Worm (Caenorhabditis elegans) whole organism, young adult: ENCODE results near the gene fbxa-151.

Experiments
- F22D6.2 ChIP-seq: sonication (generic microtip); optimal IDR thresholded peaks from 2 replicates; lab custom pipeline; 2016; ENCODE audit warnings: mild to moderate bottlenecking, missing genetic modification characterization, missing compliant biosample characterization
- Y56A3A.18 ChIP-seq: fragments of 200-800 bp; sonication (Bioruptor generic); IDR thresholded peaks from 2 replicates; pipeline ENCODE4 v1.3.6; 2022; ENCODE audit warnings: missing genetic modification reagents, missing genetic modification characterization, missing compliant biosample characterization
- ama-1 ChIP-seq, 3 experiments: fragments of 150-350 bp in 1 of 3; sonication (generic microtip) in 2 of 3; optimal IDR thresholded peaks; 2 replicates each; lab custom pipeline; 2014 to 2018; ENCODE audit warnings: missing biosample characterization in 2 of 3, missing genetic modification characterization in 2 of 3, missing genetic modification reagents in 2 of 3
- die-1 ChIP-seq: sonication (generic microtip); optimal IDR thresholded peaks from 2 replicates; lab custom pipeline; 2016; ENCODE audit warnings: missing genotype, mild to moderate bottlenecking, missing genetic modification characterization, missing compliant biosample characterization
- dpl-1 ChIP-seq: fragments of 150-350 bp; optimal IDR thresholded peaks from 2 replicates; lab custom pipeline; 2014; ENCODE audit warnings: missing biosample characterization, missing genetic modification reagents, missing genetic modification characterization
- hmg-20 ChIP-seq: fragments of 200-800 bp; sonication (Bioruptor generic); IDR thresholded peaks from 2 replicates; pipeline ENCODE4 v1.3.6; 2022; ENCODE audit warnings: missing genetic modification reagents, missing genetic modification characterization, missing compliant biosample characterization
- hsf-1 ChIP-seq: fragments of 200-800 bp; sonication (Bioruptor generic); IDR thresholded peaks from 2 replicates; pipeline ENCODE4 v1.3.6; 2022; ENCODE audit warnings: missing genetic modification reagents, missing genetic modification characterization, missing compliant biosample characterization
- nfya-1 ChIP-seq: sonication (generic microtip); optimal IDR thresholded peaks from 2 replicates; lab custom pipeline; 2017; ENCODE audit warnings: antibody characterized with exemption, missing compliant biosample characterization, missing genetic modification characterization, borderline replicate concordance; ENCODE audit not compliant: insufficient read depth
- sptf-2 ChIP-seq: fragments of 200-800 bp; sonication (Bioruptor generic); optimal IDR thresholded peaks from 2 replicates; lab custom pipeline; 2018; ENCODE audit warnings: mild to moderate bottlenecking, missing genetic modification characterization, missing compliant biosample characterization
- tbx-9 ChIP-seq: sonication (generic microtip); optimal IDR thresholded peaks from 2 replicates; lab custom pipeline; 2016; ENCODE audit warnings: borderline replicate concordance, missing genetic modification characterization, inconsistent platforms, missing compliant biosample characterization
- unc-62 ChIP-seq: fragments of 150-350 bp; optimal IDR thresholded peaks from 2 replicates; lab custom pipeline; 2014; ENCODE audit warnings: missing biosample characterization, missing genetic modification reagents, missing genetic modification characterization
- ztf-26 ChIP-seq: sonication (generic microtip); optimal IDR thresholded peaks from 2 replicates; lab custom pipeline; 2017; ENCODE audit warnings: missing genetic modification characterization, missing compliant biosample characterization

DNA sequence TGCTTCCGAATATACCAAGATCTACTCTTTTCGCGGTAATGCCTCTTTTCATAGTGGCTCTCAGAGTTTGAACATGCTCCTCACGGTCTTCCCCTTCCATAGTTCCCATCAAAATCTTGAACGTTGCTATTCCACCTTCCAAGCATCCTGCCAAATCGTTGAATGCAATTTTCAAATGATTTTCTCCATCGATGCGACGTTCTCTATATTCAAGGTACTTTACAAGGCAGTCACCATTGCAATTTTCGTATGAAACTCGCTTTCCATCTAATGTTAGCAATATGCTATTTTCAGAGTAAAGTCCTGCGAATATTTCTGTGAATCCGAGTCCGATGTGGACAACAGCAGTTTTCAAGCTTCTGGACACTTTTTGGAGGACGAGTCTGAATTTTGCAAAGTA lies 47.6 kb upstream of the fbxa-151 start:
- TF ChIP-seq hmg-20 (GFP tag; lab: Robert Waterston, UW) (no peak), dpl-1 (GFP tag; lab: Kevin White, UChicago) (no peak), nfya-1 (tag; lab: Kevin White, UChicago) (no peak), ztf-26 (tag; lab: Kevin White, UChicago) (no peak), ama-1 (optimal IDR thresholded peaks at IDR 0.05; lab: Kevin White, UChicago) (no peak), ama-1 (GFP tag; optimal IDR thresholded peaks at IDR 0.05; lab: Kevin White, UChicago) (no peak), F22D6.2 (tag; lab: Kevin White, UChicago) (no peak), unc-62 (no peak), hsf-1 (GFP tag; lab: Robert Waterston, UW) (no peak), tbx-9 (no peak), sptf-2 (GFP tag; lab: Kevin White, UChicago) (no peak), Y56A3A.18 (GFP tag; lab: Robert Waterston, UW) (no peak), die-1 (no peak)
